Worm (Caenorhabditis elegans) whole organism, midembryonic: ENCODE measurements around the gene clec-51.

ENCODE experiments used
- cog-1 ChIP-seq: sonication (generic microtip); optimal IDR thresholded peaks from 2 replicates; lab custom pipeline; 2016; ENCODE audit warnings: missing genetic modification characterization, missing compliant biosample characterization
- klf-2 ChIP-seq: fragments of 200-800 bp; sonication (Bioruptor generic); conservative IDR thresholded peaks from 2 replicates; pipeline ENCODE4 v1.3.6; 2022; ENCODE audit warnings: missing genetic modification reagents, missing genetic modification characterization, missing compliant biosample characterization
- tab-1 ChIP-seq: fragments of 200-800 bp; sonication (Bioruptor generic); IDR thresholded peaks from 2 replicates; pipeline ENCODE4 v1.3.6; 2022; ENCODE audit warnings: missing genetic modification characterization, missing compliant biosample characterization
- ztf-23 ChIP-seq: fragments of 200-800 bp; sonication (Bioruptor generic); IDR thresholded peaks from 2 replicates; pipeline ENCODE4 v1.3.6; 2022; ENCODE audit warnings: missing genetic modification reagents, missing genetic modification characterization, missing compliant biosample characterization

ce11 chrIV:8203555-8203954 lies 40.0 kb upstream of the clec-51 start:
- no peak for TF ChIP-seq klf-2 (GFP tag; lab: Robert Waterston, UW)
- TF ChIP-seq cog-1 (tag; lab: Kevin White, UChicago) = no peak
- no peak for TF ChIP-seq ztf-23 (GFP tag; lab: Robert Waterston, UW)
- no peak for TF ChIP-seq tab-1 (GFP tag; lab: Robert Waterston, UW)
